Fruit fly (Drosophila melanogaster): ENCODE measurements around the gene na.

DNA sequence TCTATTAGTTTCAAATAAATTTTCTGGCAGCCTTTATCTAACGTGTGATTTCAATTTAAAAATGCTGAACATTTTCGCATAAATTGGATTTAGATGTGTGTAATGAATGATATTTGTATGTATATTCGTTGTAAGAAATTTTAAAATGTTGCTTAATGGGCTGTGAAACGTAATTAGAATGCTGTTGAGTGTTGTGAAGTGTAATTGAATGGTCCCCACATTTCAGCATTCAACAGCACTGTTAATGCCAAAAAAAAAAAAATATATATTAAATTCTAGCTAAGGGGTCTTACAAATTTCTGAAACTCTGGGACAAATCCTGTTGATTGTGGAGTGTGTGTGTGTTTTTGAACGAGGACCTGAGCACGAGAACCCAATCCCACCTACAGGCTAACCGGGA, 1.0 kb upstream of the na start:
- TF ChIP-seq CG12605 (GFP tag; IDR thresholded peaks at IDR 0.05) (no peak), EcR (GFP tag; optimal IDR thresholded peaks at IDR 0.05) (no peak), CG34367 (tag; optimal IDR thresholded peaks at IDR 0.05) (no peak)

All from whole organism, pupa.